Worm (Caenorhabditis elegans) whole organism, late embryonic: ENCODE measurements around the gene chil-15.

ENCODE experiments used
- ama-1 ChIP-seq: fragments of 150-350 bp; optimal IDR thresholded peaks from 2 replicates; lab custom pipeline; 2014
- ceh-14 ChIP-seq: sonication (generic microtip); optimal IDR thresholded peaks from 2 replicates; lab custom pipeline; 2016; ENCODE audit warnings: missing genotype, missing genetic modification characterization, missing compliant biosample characterization
- elt-4 ChIP-seq: sonication (generic microtip); optimal IDR thresholded peaks from 2 replicates; lab custom pipeline; 2016; ENCODE audit warnings: missing genetic modification characterization, missing compliant biosample characterization
- nfya-1 ChIP-seq: sonication (generic microtip); optimal IDR thresholded peaks from 2 replicates; lab custom pipeline; 2017; ENCODE audit warnings: missing genetic modification characterization, mild to moderate bottlenecking, missing compliant biosample characterization, antibody characterized with exemption, moderate library complexity
- nhr-11 ChIP-seq: fragments of 150-350 bp; optimal IDR thresholded peaks from 2 replicates; lab custom pipeline; 2014; ENCODE audit warnings: missing biosample characterization, missing genetic modification characterization
- sox-2 ChIP-seq: fragments of 200-800 bp; sonication (Bioruptor generic); IDR thresholded peaks from 2 replicates; pipeline ENCODE4 v1.3.6; 2022; ENCODE audit warnings: missing genetic modification reagents, missing genetic modification characterization, missing compliant biosample characterization
- sox-4 ChIP-seq: sonication (generic microtip); optimal IDR thresholded peaks from 2 replicates; lab custom pipeline; 2017; ENCODE audit warnings: mild to moderate bottlenecking, missing genetic modification characterization, inconsistent platforms, missing compliant biosample characterization
- unc-3 ChIP-seq, 2 experiments: fragments of 200-800 bp in 1 of 2; sonication (Bioruptor generic) in 1 of 2; sonication (generic microtip) in 1 of 2; conservative IDR thresholded peaks in 1 of 2; optimal IDR thresholded peaks in 1 of 2; 2 replicates each; pipeline versions ENCODE4 v1.3.6 to Lab custom; 2016 to 2022; ENCODE audit warnings: missing compliant biosample characterization in 2 of 2, missing genetic modification characterization in 2 of 2, missing genetic modification reagents in 1 of 2

DNA sequence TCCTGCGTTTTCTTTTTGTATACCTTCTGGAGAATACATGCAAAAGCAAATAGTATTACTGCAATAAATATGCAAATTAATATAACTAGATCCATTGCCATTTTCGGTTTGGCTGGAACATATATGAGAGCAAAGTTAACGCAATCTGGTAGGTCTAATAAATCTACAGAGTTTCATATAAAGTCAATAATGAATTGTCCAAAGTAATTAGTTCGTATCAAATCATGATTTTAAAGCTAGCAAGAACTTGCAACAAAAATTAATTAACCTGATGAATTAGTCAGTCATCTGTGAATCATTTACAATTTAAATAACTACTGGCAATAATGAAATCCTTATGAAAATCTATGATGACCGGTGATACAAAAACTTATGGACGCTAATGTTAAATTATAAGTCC is 1.9 kb upstream of the chil-15 start, which contains the start of gene R09D1.13:
- TF ChIP-seq nfya-1 (tag; lab: Kevin White, UChicago) (no peak), ama-1 (no peak), elt-4 (tag; lab: Kevin White, UChicago) (no peak), sox-4 (tag; lab: Kevin White, UChicago) (no peak), sox-2 (no peak), nhr-11 (tag; lab: Kevin White, UChicago) (no peak), unc-3 (GFP tag; conservative IDR thresholded peaks at IDR 0.05; lab: Robert Waterston, UW) (no peak), unc-3 (tag; optimal IDR thresholded peaks at IDR 0.05; lab: Kevin White, UChicago) (no peak), ceh-14 (no peak)
